Worm (Caenorhabditis elegans) whole organism, young adult: ENCODE results near the gene T04A11.4.

Experiments
- B0261.1 ChIP-seq: sonication (generic microtip); optimal IDR thresholded peaks from 2 replicates; lab custom pipeline; 2016; ENCODE audit warnings: mild to moderate bottlenecking, missing genetic modification characterization, moderate library complexity, missing compliant biosample characterization
- C17E4.6 ChIP-seq: fragments of 200-800 bp; sonication (Bioruptor generic); IDR thresholded peaks from 2 replicates; pipeline ENCODE4 v1.3.6; 2022; ENCODE audit warnings: missing genetic modification reagents, missing genetic modification characterization, missing compliant biosample characterization
- D2030.7 ChIP-seq: fragments of 200-800 bp; sonication (Bioruptor generic); IDR thresholded peaks from 2 replicates; pipeline ENCODE4 v1.3.6; 2022; ENCODE audit warnings: missing genetic modification reagents, missing genetic modification characterization, missing compliant biosample characterization
- F22D6.2 ChIP-seq: sonication (generic microtip); optimal IDR thresholded peaks from 2 replicates; lab custom pipeline; 2016; ENCODE audit warnings: mild to moderate bottlenecking, missing genetic modification characterization, missing compliant biosample characterization
- F23B12.7 ChIP-seq: sonication (generic microtip); optimal IDR thresholded peaks from 2 replicates; lab custom pipeline; 2017; ENCODE audit warnings: missing genetic modification characterization, mild to moderate bottlenecking, missing compliant biosample characterization, antibody characterized with exemption, moderate library complexity; ENCODE audit not compliant: insufficient read depth
- F37B4.10 ChIP-seq: fragments of 200-800 bp; sonication (Bioruptor generic); IDR thresholded peaks from 2 replicates; pipeline ENCODE4 v1.3.6; 2022; ENCODE audit warnings: missing genetic modification characterization, missing compliant biosample characterization
- K11D2.4 ChIP-seq: fragments of 200-800 bp; sonication (Bioruptor generic); IDR thresholded peaks from 2 replicates; pipeline ENCODE4 v1.3.6; 2022; ENCODE audit warnings: missing genetic modification reagents, missing genetic modification characterization, missing compliant biosample characterization
- T26A5.8 ChIP-seq: sonication (generic microtip); optimal IDR thresholded peaks from 2 replicates; lab custom pipeline; 2016; ENCODE audit warnings: missing genetic modification characterization, missing compliant biosample characterization
- Y53G8AR.9 ChIP-seq: fragments of 200-800 bp; sonication (Bioruptor generic); conservative IDR thresholded peaks from 2 replicates; pipeline ENCODE4 v1.3.6; 2022; ENCODE audit warnings: missing genetic modification reagents, missing genetic modification characterization, missing compliant biosample characterization
- Y56A3A.18 ChIP-seq: fragments of 200-800 bp; sonication (Bioruptor generic); IDR thresholded peaks from 2 replicates; pipeline ENCODE4 v1.3.6; 2022; ENCODE audit warnings: missing genetic modification reagents, missing genetic modification characterization, missing compliant biosample characterization
- Y79H2A.3 ChIP-seq: fragments of 200-800 bp; sonication (Bioruptor generic); conservative IDR thresholded peaks from 2 replicates; pipeline ENCODE4 v1.3.6; 2022; ENCODE audit warnings: missing genetic modification reagents, missing genetic modification characterization, missing compliant biosample characterization
- atf-7 ChIP-seq: sonication (generic microtip); optimal IDR thresholded peaks from 2 replicates; lab custom pipeline; 2017; ENCODE audit warnings: mild to moderate bottlenecking, missing genetic modification characterization, missing compliant biosample characterization
- athp-1 ChIP-seq: sonication (generic microtip); optimal IDR thresholded peaks from 2 replicates; lab custom pipeline; 2017; ENCODE audit warnings: mild to moderate bottlenecking, missing genetic modification characterization, missing compliant biosample characterization
- ccch-3 ChIP-seq: fragments of 200-800 bp; sonication (Bioruptor generic); optimal IDR thresholded peaks from 2 replicates; lab custom pipeline; 2018; ENCODE audit warnings: mild to moderate bottlenecking, missing genetic modification characterization, missing compliant biosample characterization
- ceh-100 ChIP-seq: fragments of 200-800 bp; sonication (Bioruptor generic); IDR thresholded peaks from 2 replicates; pipeline ENCODE4 v1.3.6; 2022; ENCODE audit warnings: missing genetic modification reagents, missing genetic modification characterization, missing compliant biosample characterization
- ceh-27 ChIP-seq: fragments of 200-800 bp; sonication (Bioruptor generic); optimal IDR thresholded peaks from 2 replicates; lab custom pipeline; 2018; ENCODE audit warnings: mild to moderate bottlenecking, missing genetic modification characterization, moderate library complexity, missing compliant biosample characterization
- ceh-40 ChIP-seq: fragments of 200-800 bp; sonication (Bioruptor generic); IDR thresholded peaks from 2 replicates; pipeline ENCODE4 v1.3.6; 2022; ENCODE audit warnings: missing genetic modification characterization, missing compliant biosample characterization
- chd-7 ChIP-seq: sonication (generic microtip); optimal IDR thresholded peaks from 2 replicates; lab custom pipeline; 2016; ENCODE audit warnings: mild to moderate bottlenecking, missing genetic modification characterization, moderate library complexity, missing compliant biosample characterization
- ekl-4 ChIP-seq: fragments of 200-800 bp; sonication (Bioruptor generic); IDR thresholded peaks from 2 replicates; pipeline ENCODE4 v1.3.6; 2022; ENCODE audit warnings: missing genetic modification reagents, missing genetic modification characterization, missing compliant biosample characterization
- fkh-3 ChIP-seq: sonication (generic microtip); optimal IDR thresholded peaks from 2 replicates; lab custom pipeline; 2016; ENCODE audit warnings: mild to moderate bottlenecking, missing genetic modification characterization, missing compliant biosample characterization
- gei-17 ChIP-seq: fragments of 200-800 bp; sonication (Bioruptor generic); optimal IDR thresholded peaks from 2 replicates; lab custom pipeline; 2018; ENCODE audit warnings: mild to moderate bottlenecking, missing genetic modification characterization, missing compliant biosample characterization
- him-1 ChIP-seq: sonication (generic microtip); optimal IDR thresholded peaks from 2 replicates; lab custom pipeline; 2016; ENCODE audit warnings: missing genotype, missing genetic modification reagents, missing genetic modification characterization, missing compliant biosample characterization
- hlh-12 ChIP-seq: sonication (generic microtip); optimal IDR thresholded peaks from 2 replicates; lab custom pipeline; 2016; ENCODE audit warnings: missing genetic modification characterization, missing compliant biosample characterization
- hlh-26 ChIP-seq: fragments of 200-800 bp; sonication (Bioruptor generic); conservative IDR thresholded peaks from 2 replicates; pipeline ENCODE4 v1.3.6; 2022; ENCODE audit warnings: missing genetic modification reagents, missing genetic modification characterization, missing compliant biosample characterization
- hmg-1.2 ChIP-seq: fragments of 200-800 bp; sonication (Bioruptor generic); IDR thresholded peaks from 2 replicates; pipeline ENCODE4 v1.3.6; 2022; ENCODE audit warnings: missing genetic modification reagents, missing genetic modification characterization, missing compliant biosample characterization
- hrde-1 ChIP-seq: sonication (generic microtip); optimal IDR thresholded peaks from 2 replicates; lab custom pipeline; 2016; ENCODE audit warnings: missing genetic modification characterization, mild to moderate bottlenecking, missing compliant biosample characterization, moderate library complexity, missing genotype, missing genetic modification reagents, borderline replicate concordance
- let-526 ChIP-seq: fragments of 200-800 bp; sonication (Bioruptor generic); IDR thresholded peaks from 2 replicates; pipeline ENCODE4 v1.3.6; 2022; ENCODE audit warnings: missing genetic modification reagents, missing genetic modification characterization, missing compliant biosample characterization
- let-607 ChIP-seq, 2 experiments: fragments of 200-800 bp in 1 of 2; sonication (Bioruptor generic) in 1 of 2; sonication (generic microtip) in 1 of 2; optimal IDR thresholded peaks; 2 replicates each; lab custom pipeline; 2016 to 2018; ENCODE audit warnings: mild to moderate bottlenecking in 2 of 2, missing compliant biosample characterization in 2 of 2, missing genetic modification characterization in 2 of 2, moderate library complexity in 2 of 2, missing genotype in 1 of 2
- lin-40 ChIP-seq: sonication (generic microtip); optimal IDR thresholded peaks from 2 replicates; lab custom pipeline; 2016; ENCODE audit warnings: missing genetic modification characterization, mild to moderate bottlenecking, missing compliant biosample characterization, missing genotype, missing genetic modification reagents
- lsl-1 ChIP-seq: fragments of 200-800 bp; sonication (Bioruptor generic); optimal IDR thresholded peaks from 2 replicates; lab custom pipeline; 2018; ENCODE audit warnings: mild to moderate bottlenecking, missing genetic modification characterization, moderate library complexity, missing compliant biosample characterization
- lsy-27 ChIP-seq: sonication (generic microtip); optimal IDR thresholded peaks from 2 replicates; lab custom pipeline; 2017; ENCODE audit warnings: missing genetic modification characterization, mild to moderate bottlenecking, missing compliant biosample characterization, antibody characterized with exemption, missing genotype, borderline replicate concordance; ENCODE audit not compliant: insufficient read depth
- madf-6 ChIP-seq: fragments of 200-800 bp; sonication (Bioruptor generic); IDR thresholded peaks from 2 replicates; pipeline ENCODE4 v1.3.6; 2022; ENCODE audit warnings: missing genetic modification reagents, missing genetic modification characterization, missing compliant biosample characterization
- madf-8 ChIP-seq: fragments of 200-800 bp; sonication (Bioruptor generic); conservative IDR thresholded peaks from 2 replicates; pipeline ENCODE4 v1.3.6; 2022; ENCODE audit warnings: missing genetic modification reagents, missing genetic modification characterization, missing compliant biosample characterization
- mes-4 ChIP-seq: sonication (generic microtip); optimal IDR thresholded peaks from 2 replicates; lab custom pipeline; 2016; ENCODE audit warnings: missing genotype, missing genetic modification characterization, missing compliant biosample characterization
- nfya-2 ChIP-seq: fragments of 200-800 bp; sonication (Bioruptor generic); IDR thresholded peaks from 2 replicates; pipeline ENCODE4 v1.3.6; 2022; ENCODE audit warnings: missing genetic modification reagents, missing genetic modification characterization, missing compliant biosample characterization
- nfyb-1 ChIP-seq: fragments of 200-800 bp; sonication (Bioruptor generic); IDR thresholded peaks from 2 replicates; pipeline ENCODE4 v1.3.6; 2022; ENCODE audit warnings: missing genetic modification reagents, missing genetic modification characterization, missing compliant biosample characterization
- nhr-27 ChIP-seq: fragments of 200-800 bp; sonication (Bioruptor generic); optimal IDR thresholded peaks from 2 replicates; lab custom pipeline; 2018; ENCODE audit warnings: mild to moderate bottlenecking, missing genetic modification characterization, moderate library complexity, missing compliant biosample characterization
- rcor-1 ChIP-seq: fragments of 200-800 bp; sonication (Bioruptor generic); IDR thresholded peaks from 2 replicates; pipeline ENCODE4 v1.3.6; 2022; ENCODE audit warnings: missing genetic modification reagents, missing genetic modification characterization, missing compliant biosample characterization
- sea-2 ChIP-seq: fragments of 200-800 bp; sonication (Bioruptor generic); IDR thresholded peaks from 2 replicates; pipeline ENCODE4 v1.3.6; 2022; ENCODE audit warnings: missing genetic modification characterization, missing compliant biosample characterization
- snpc-4 ChIP-seq, 5 experiments: fragments of 150-350 bp in 1 of 5; sonication (generic microtip) in 4 of 5; optimal IDR thresholded peaks; 2 replicates each; lab custom pipeline; 2014 to 2018; ENCODE audit warnings: missing genetic modification characterization in 5 of 5, missing biosample characterization in 3 of 5, antibody characterized with exemption in 2 of 5, mild to moderate bottlenecking in 2 of 5, missing compliant biosample characterization in 2 of 5, missing genotype in 2 of 5, moderate library complexity in 2 of 5, missing genetic modification reagents in 1 of 5
- sptf-2 ChIP-seq: fragments of 200-800 bp; sonication (Bioruptor generic); optimal IDR thresholded peaks from 2 replicates; lab custom pipeline; 2018; ENCODE audit warnings: mild to moderate bottlenecking, missing genetic modification characterization, missing compliant biosample characterization
- tbx-9 ChIP-seq: sonication (generic microtip); optimal IDR thresholded peaks from 2 replicates; lab custom pipeline; 2016; ENCODE audit warnings: borderline replicate concordance, missing genetic modification characterization, inconsistent platforms, missing compliant biosample characterization
- zfh-2 ChIP-seq: fragments of 200-800 bp; sonication (Bioruptor generic); conservative IDR thresholded peaks from 2 replicates; pipeline ENCODE4 v1.3.6; 2022; ENCODE audit warnings: missing genetic modification reagents, missing genetic modification characterization, missing compliant biosample characterization
- zim-3 ChIP-seq: sonication (generic microtip); optimal IDR thresholded peaks from 2 replicates; lab custom pipeline; 2017; ENCODE audit warnings: mild to moderate bottlenecking, missing genetic modification characterization, moderate library complexity, missing compliant biosample characterization
- ztf-18 ChIP-seq: sonication (generic microtip); optimal IDR thresholded peaks from 2 replicates; lab custom pipeline; 2016; ENCODE audit warnings: missing genotype, mild to moderate bottlenecking, missing genetic modification characterization, missing compliant biosample characterization
- ztf-25 ChIP-seq: fragments of 200-800 bp; sonication (Bioruptor generic); IDR thresholded peaks from 2 replicates; pipeline ENCODE4 v1.3.6; 2022; ENCODE audit warnings: missing genetic modification reagents, missing genetic modification characterization, missing compliant biosample characterization
- ztf-28 ChIP-seq: fragments of 200-800 bp; sonication (Bioruptor generic); IDR thresholded peaks from 2 replicates; pipeline ENCODE4 v1.3.6; 2022; ENCODE audit warnings: missing genetic modification reagents, missing genetic modification characterization, missing compliant biosample characterization

The T04A11.4 gene

DNA sequence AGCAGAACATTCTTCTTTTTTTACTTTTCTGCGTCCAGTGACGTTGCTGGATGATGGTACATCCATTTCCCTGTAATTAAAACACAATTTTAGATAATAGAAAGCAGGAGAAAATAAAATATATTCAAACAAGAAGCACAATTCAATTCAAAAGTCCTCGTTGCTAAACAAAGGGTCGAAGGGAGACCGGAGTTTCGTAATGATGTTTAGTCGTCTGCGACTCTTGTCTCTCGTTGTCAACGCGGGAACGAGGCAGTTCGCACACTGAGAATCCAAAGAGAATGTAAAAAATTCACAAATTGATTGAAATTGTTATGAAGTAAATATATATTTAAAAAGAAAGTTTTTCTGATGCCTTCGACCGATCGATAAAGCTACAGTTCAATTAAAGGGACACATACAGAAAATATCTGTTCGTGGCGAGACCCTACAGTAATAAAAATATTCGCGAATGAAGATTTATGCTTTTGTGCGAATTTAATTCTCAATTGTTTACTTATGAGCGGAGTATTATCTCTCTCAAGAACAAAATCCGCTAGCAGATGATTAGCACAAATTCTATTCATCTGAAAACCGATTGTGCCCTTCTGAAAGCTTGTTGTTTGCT, 33.1 kb downstream of the T04A11.4 start, which contains the start of gene dpy-26 (continued):
- TF ChIP-seq Y79H2A.3 (GFP tag; lab: Robert Waterston, UW) (no peak), sea-2 (GFP tag; lab: Robert Waterston, UW) (no peak), ceh-100 (GFP tag; lab: Robert Waterston, UW) (no peak), hlh-12 (tag; lab: Kevin White, UChicago) (no peak), Y56A3A.18 (GFP tag; lab: Robert Waterston, UW) (no peak), ztf-18 (tag; lab: Kevin White, UChicago) (no peak), ccch-3 (GFP tag; lab: Kevin White, UChicago) (no peak), Y53G8AR.9 (no peak), F23B12.7 (no peak), hmg-1.2 (GFP tag; lab: Robert Waterston, UW) (peak; percentile 48; the same call in 1 of the 2 replicates), lsl-1 (peak; percentile 81), let-607 (tag; optimal IDR thresholded peaks at IDR 0.05; lab: Kevin White, UChicago) (no peak), hlh-26 (no peak), tbx-9 (tag; lab: Kevin White, UChicago) (no peak), nhr-27 (tag; lab: Kevin White, UChicago) (no peak), C17E4.6 (GFP tag; lab: Robert Waterston, UW) (no peak), K11D2.4 (GFP tag; lab: Robert Waterston, UW) (no peak), lsy-27 (tag; lab: Kevin White, UChicago) (no peak), madf-6 (GFP tag; lab: Robert Waterston, UW) (peak; percentile 49), him-1 (no peak), athp-1 (no peak), F37B4.10 (no peak), T26A5.8 (tag; lab: Kevin White, UChicago) (no peak), zim-3 (no peak), fkh-3 (tag; lab: Kevin White, UChicago) (no peak), D2030.7 (GFP tag; lab: Robert Waterston, UW) (peak; percentile 29; the same call in 1 of the 2 replicates), ceh-27 (GFP tag; lab: Kevin White, UChicago) (no peak), gei-17 (GFP tag; lab: Kevin White, UChicago) (no peak), mes-4 (no peak), ekl-4 (GFP tag; lab: Robert Waterston, UW) (0 out of 2 replicates have a peak, but pooled peaks have one; percentile 47), ztf-28 (GFP tag; lab: Robert Waterston, UW) (no peak), nfyb-1 (GFP tag; lab: Robert Waterston, UW) (no peak), let-526 (GFP tag; lab: Robert Waterston, UW) (no peak), chd-7 (tag; lab: Kevin White, UChicago) (no peak), hrde-1 (tag; lab: Kevin White, UChicago) (no peak), sptf-2 (GFP tag; lab: Kevin White, UChicago) (no peak), F22D6.2 (no peak), snpc-4 (GFP tag; optimal IDR thresholded peaks at IDR 0.05; lab: Kevin White, UChicago) (no peak), snpc-4 (tag; optimal IDR thresholded peaks at IDR 0.05; lab: Kevin White, UChicago) (peak in 2 of 4 experiments; percentile 13 to 14), B0261.1 (tag; lab: Kevin White, UChicago) (no peak), ceh-40 (GFP tag; lab: Robert Waterston, UW) (no peak), madf-8 (GFP tag; lab: Robert Waterston, UW) (peak; percentile 21; the same call in 1 of the 2 replicates), lin-40 (no peak), zfh-2 (GFP tag; lab: Robert Waterston, UW) (no peak), atf-7 (tag; lab: Kevin White, UChicago) (no peak), rcor-1 (GFP tag; lab: Robert Waterston, UW) (no peak), nfya-2 (GFP tag; lab: Robert Waterston, UW) (no peak), ztf-25 (GFP tag; lab: Robert Waterston, UW) (no peak)
